Fruit fly (Drosophila melanogaster) whole organism, embryonic: Measurements from ENCODE around the gene CG3815.

ENCODE experiments used
- BEAF-32 ChIP-seq: fragments of 200-800 bp; sonication (Bioruptor generic); optimal IDR thresholded peaks from 3 replicates; lab custom pipeline; 2017; ENCODE audit warnings: missing biosample characterization, missing genetic modification characterization, mild to moderate bottlenecking, moderate library complexity, missing genetic modification reagents
- C15 ChIP-seq: fragments of 200-800 bp; sonication (Bioruptor generic); IDR thresholded peaks from 3 replicates; pipeline ENCODE4 v1.3.6; 2022; ENCODE audit warnings: missing biosample characterization, missing genetic modification characterization
- CG1024 ChIP-seq: fragments of 200-800 bp; sonication (Bioruptor generic); IDR thresholded peaks from 2 replicates; pipeline ENCODE4 v1.3.6; 2022; ENCODE audit warnings: missing biosample characterization, missing genetic modification characterization
- CG11085 ChIP-seq: fragments of 200-800 bp; sonication (Bioruptor generic); IDR thresholded peaks from 2 replicates; pipeline ENCODE4 v1.3.6; 2022; ENCODE audit warnings: missing biosample characterization, missing genetic modification characterization
- CG11456 ChIP-seq: fragments of 200-800 bp; sonication (Bioruptor generic); IDR thresholded peaks from 3 replicates; pipeline ENCODE4 v1.3.6; 2022; ENCODE audit warnings: missing biosample characterization, missing genetic modification characterization
- CG13775 ChIP-seq: fragments of 200-800 bp; sonication (Bioruptor generic); optimal IDR thresholded peaks from 3 replicates; lab custom pipeline; 2017; ENCODE audit warnings: missing biosample characterization, mild to moderate bottlenecking, missing genetic modification characterization
- CG16813 ChIP-seq: fragments of 200-800 bp; sonication (Bioruptor generic); IDR thresholded peaks from 3 replicates; pipeline ENCODE4 v1.3.6; 2022; ENCODE audit warnings: missing biosample characterization, missing genetic modification characterization; ENCODE audit not compliant: partially characterized antibody
- CG1832 ChIP-seq: fragments of 200-800 bp; sonication (Bioruptor generic); optimal IDR thresholded peaks from 2 replicates; lab custom pipeline; 2017; ENCODE audit warnings: missing biosample characterization, mild to moderate bottlenecking, missing genetic modification characterization, inconsistent platforms
- CG33557 ChIP-seq: fragments of 200-800 bp; sonication (Bioruptor generic); optimal IDR thresholded peaks from 2 replicates; lab custom pipeline; 2019; ENCODE audit warnings: missing biosample characterization, mild to moderate bottlenecking, missing genetic modification characterization, moderate library complexity
- CG34376 ChIP-seq: fragments of 200-800 bp; sonication (Bioruptor generic); optimal IDR thresholded peaks from 2 replicates; lab custom pipeline; 2018; ENCODE audit warnings: missing biosample characterization, mild to moderate bottlenecking, missing genetic modification characterization
- CG3838 ChIP-seq: fragments of 200-800 bp; sonication (Bioruptor generic); optimal IDR thresholded peaks from 3 replicates; lab custom pipeline; 2016; ENCODE audit warnings: missing biosample characterization, missing genetic modification characterization
- CG3995 ChIP-seq: fragments of 200-800 bp; sonication (Bioruptor generic); optimal IDR thresholded peaks from 3 replicates; lab custom pipeline; 2016; ENCODE audit warnings: missing biosample characterization, missing genetic modification characterization
- CG4360 ChIP-seq: fragments of 200-800 bp; sonication (Bioruptor generic); IDR thresholded peaks from 2 replicates; pipeline ENCODE4 v1.3.6; 2022; ENCODE audit warnings: missing biosample characterization, missing genetic modification characterization
- CG6791 ChIP-seq: fragments of 200-800 bp; sonication (Bioruptor generic); IDR thresholded peaks from 3 replicates; pipeline ENCODE4 v1.3.6; 2022; ENCODE audit warnings: missing biosample characterization, missing genetic modification characterization; ENCODE audit not compliant: partially characterized antibody
- CG6854 ChIP-seq: fragments of 200-800 bp; sonication (Bioruptor generic); optimal IDR thresholded peaks from 3 replicates; lab custom pipeline; 2017; ENCODE audit warnings: missing biosample characterization, mild to moderate bottlenecking, missing genetic modification characterization
- CG7556 ChIP-seq: fragments of 200-800 bp; sonication (Bioruptor generic); optimal IDR thresholded peaks from 2 replicates; lab custom pipeline; 2017; ENCODE audit warnings: missing biosample characterization, mild to moderate bottlenecking, missing genetic modification characterization
- CG7786 ChIP-seq: fragments of 200-800 bp; sonication (Bioruptor generic); optimal IDR thresholded peaks from 2 replicates; lab custom pipeline; 2016; ENCODE audit warnings: missing biosample characterization, missing genetic modification characterization
- CG8924 ChIP-seq: fragments of 200-800 bp; optimal IDR thresholded peaks from 3 replicates; lab custom pipeline; 2019; ENCODE audit warnings: missing biosample characterization, mild to moderate bottlenecking, missing genetic modification characterization, moderate library complexity
- CG8944 ChIP-seq: fragments of 200-800 bp; sonication (Bioruptor generic); optimal IDR thresholded peaks from 3 replicates; lab custom pipeline; 2016; ENCODE audit warnings: missing biosample characterization, missing genetic modification characterization
- Dad ChIP-seq: fragments of 200-800 bp; sonication (Bioruptor generic); optimal IDR thresholded peaks from 3 replicates; lab custom pipeline; 2016; ENCODE audit warnings: missing biosample characterization, missing genetic modification characterization
- Dfd ChIP-seq, 2 experiments: fragments of >200 bp; optimal IDR thresholded peaks; 2 replicates each; lab custom pipeline; 2017; ENCODE audit warnings: missing biosample characterization in 2 of 2, missing genetic modification characterization in 2 of 2
- Dp ChIP-seq: fragments of 200-800 bp; sonication (Bioruptor generic); optimal IDR thresholded peaks from 2 replicates; lab custom pipeline; 2018; ENCODE audit warnings: missing biosample characterization, mild to moderate bottlenecking, missing genetic modification characterization, moderate library complexity
- HLH54F ChIP-seq: fragments of 200-800 bp; sonication (Bioruptor generic); optimal IDR thresholded peaks from 3 replicates; lab custom pipeline; 2016; ENCODE audit warnings: missing biosample characterization, missing genetic modification characterization
- NC2β ChIP-seq: fragments of 200-800 bp; sonication (Bioruptor generic); optimal IDR thresholded peaks from 2 replicates; lab custom pipeline; 2016; ENCODE audit warnings: missing biosample characterization, missing genetic modification characterization
- Nf-YC ChIP-seq: fragments of 200-800 bp; optimal IDR thresholded peaks from 3 replicates; lab custom pipeline; 2019; ENCODE audit warnings: missing biosample characterization, mild to moderate bottlenecking, missing genetic modification characterization, moderate library complexity
- PHDP ChIP-seq: fragments of 200-800 bp; sonication (Bioruptor generic); optimal IDR thresholded peaks from 3 replicates; lab custom pipeline; 2018; ENCODE audit warnings: missing biosample characterization, mild to moderate bottlenecking, missing genetic modification characterization, moderate library complexity
- Spps ChIP-seq: fragments of 200-800 bp; sonication (Bioruptor generic); optimal IDR thresholded peaks from 2 replicates; lab custom pipeline; 2018; ENCODE audit warnings: missing biosample characterization, mild to moderate bottlenecking, missing genetic modification characterization
- Trl ChIP-seq, 3 experiments: fragments of >200 bp in 2 of 3; fragments of 200-800 bp in 1 of 3; sonication (Bioruptor generic) in 1 of 3; optimal IDR thresholded peaks; 2 replicates in 1 of 3; 3 replicates in 2 of 3; lab custom pipeline; 2016 to 2017; ENCODE audit warnings: missing biosample characterization in 1 of 3, missing genetic modification characterization in 1 of 3
- bbx ChIP-seq: fragments of 200-800 bp; sonication (Bioruptor generic); IDR thresholded peaks from 2 replicates; pipeline ENCODE4 v1.3.6; 2022; ENCODE audit warnings: missing biosample characterization, missing genetic modification characterization; ENCODE audit not compliant: partially characterized antibody
- croc ChIP-seq: fragments of 200-800 bp; sonication (Bioruptor generic); conservative IDR thresholded peaks from 3 replicates; pipeline ENCODE4 v1.3.6; 2022; ENCODE audit warnings: missing biosample characterization, missing genetic modification characterization
- dan ChIP-seq: fragments of 200-800 bp; sonication (Bioruptor generic); IDR thresholded peaks from 2 replicates; pipeline ENCODE4 v1.3.6; 2022; ENCODE audit warnings: missing biosample characterization, missing genetic modification characterization
- disco-r ChIP-seq: fragments of 200-800 bp; sonication (Bioruptor generic); optimal IDR thresholded peaks from 2 replicates; lab custom pipeline; 2016; ENCODE audit warnings: missing biosample characterization, missing genetic modification characterization
- esg ChIP-seq: fragments of 200-800 bp; sonication (Bioruptor generic); conservative IDR thresholded peaks from 2 replicates; pipeline ENCODE4 v1.3.6; 2022; ENCODE audit warnings: missing biosample characterization, missing genetic modification characterization
- grn ChIP-seq: fragments of 200-800 bp; sonication (Bioruptor generic); optimal IDR thresholded peaks from 3 replicates; lab custom pipeline; 2017; ENCODE audit warnings: missing biosample characterization, missing genetic modification characterization
- gsb-n ChIP-seq: fragments of 200-800 bp; sonication (Bioruptor generic); optimal IDR thresholded peaks from 3 replicates; lab custom pipeline; 2018; ENCODE audit warnings: missing biosample characterization, mild to moderate bottlenecking, missing genetic modification characterization
- her ChIP-seq: fragments of 200-800 bp; sonication (Bioruptor generic); optimal IDR thresholded peaks from 2 replicates; lab custom pipeline; 2016; ENCODE audit warnings: missing biosample characterization, missing genetic modification characterization
- hkb ChIP-seq, 2 experiments: fragments of 200-800 bp in 1 of 2; fragments of >200 bp in 1 of 2; sonication (Bioruptor generic) in 1 of 2; IDR thresholded peaks in 1 of 2; optimal IDR thresholded peaks in 1 of 2; 2 replicates each; pipeline versions ENCODE4 v1.3.6 to Lab custom; 2017 to 2022; ENCODE audit warnings: missing biosample characterization in 1 of 2, missing genetic modification characterization in 1 of 2
- ind ChIP-seq: fragments of 200-800 bp; sonication (Bioruptor generic); optimal IDR thresholded peaks from 3 replicates; lab custom pipeline; 2016; ENCODE audit warnings: missing biosample characterization, missing genetic modification characterization
- jumu ChIP-seq: fragments of 200-800 bp; sonication (Bioruptor generic); optimal IDR thresholded peaks from 3 replicates; lab custom pipeline; 2016; ENCODE audit warnings: missing biosample characterization, missing genetic modification characterization
- klu ChIP-seq: fragments of 200-800 bp; sonication (Bioruptor generic); IDR thresholded peaks from 2 replicates; pipeline ENCODE4 v1.3.6; 2022; ENCODE audit warnings: missing biosample characterization, missing genetic modification characterization
- lov ChIP-seq, 2 experiments: fragments of 200-800 bp in 1 of 2; fragments of >200 bp in 1 of 2; sonication (Bioruptor generic) in 1 of 2; IDR thresholded peaks in 1 of 2; optimal IDR thresholded peaks in 1 of 2; 2 replicates in 1 of 2; 3 replicates in 1 of 2; pipeline versions ENCODE4 v1.3.6 to Lab custom; 2017 to 2022; ENCODE audit warnings: missing biosample characterization in 1 of 2, missing genetic modification characterization in 1 of 2
- otp ChIP-seq: fragments of 200-800 bp; sonication (Bioruptor generic); IDR thresholded peaks from 3 replicates; pipeline ENCODE4, ENCODE4 v1.3.6; 2022; ENCODE audit warnings: missing biosample characterization, missing genetic modification characterization
- pho ChIP-seq: fragments of 200-800 bp; sonication (Bioruptor generic); optimal IDR thresholded peaks from 2 replicates; lab custom pipeline; 2016; ENCODE audit warnings: missing biosample characterization, missing genetic modification characterization
- ro ChIP-seq: fragments of 200-800 bp; sonication (Bioruptor generic); IDR thresholded peaks from 2 replicates; pipeline ENCODE4 v1.3.6; 2022; ENCODE audit warnings: missing biosample characterization, missing genetic modification characterization
- row ChIP-seq: fragments of 200-800 bp; sonication (Bioruptor generic); IDR thresholded peaks from 3 replicates; pipeline ENCODE4 v1.3.6; 2022; ENCODE audit warnings: missing biosample characterization, missing genetic modification characterization
- sim ChIP-seq: fragments of 200-800 bp; sonication (Bioruptor generic); IDR thresholded peaks from 2 replicates; pipeline ENCODE4 v1.3.6; 2022; ENCODE audit warnings: missing biosample characterization, missing genetic modification characterization
- twi ChIP-seq: fragments of 200-800 bp; optimal IDR thresholded peaks from 2 replicates; lab custom pipeline; 2019; ENCODE audit warnings: missing biosample characterization, mild to moderate bottlenecking, missing genetic modification characterization, moderate library complexity
- yki ChIP-seq: fragments of >200 bp; optimal IDR thresholded peaks from 3 replicates; lab custom pipeline; 2018
- zen2 ChIP-seq: fragments of 200-800 bp; sonication (Bioruptor generic); IDR thresholded peaks from 3 replicates; pipeline ENCODE4 v1.3.6; 2022; ENCODE audit warnings: missing biosample characterization, missing genetic modification characterization; ENCODE audit not compliant: partially characterized antibody

The CG3815 gene

dm6 chrX:6316858-6317474 lies 21.8 kb downstream of the CG3815 start (continued):
- TF ChIP-seq C15 (GFP tag; lab: Robert Waterston, UW) (no peak), otp (no peak), disco-r (peak; percentile 10), bbx (no peak), Dp (no peak), Dfd (GFP tag; optimal IDR thresholded peaks at IDR 0.05; lab: Kevin White, UChicago) (no peak), CG8944 (GFP tag; lab: Kevin White, UChicago) (peak; percentile 36), row (GFP tag; lab: Robert Waterston, UW) (peak; percentile 83), yki (lab: Kevin White, UChicago) (no peak), croc (GFP tag; lab: Robert Waterston, UW) (0 out of 3 replicates have a peak, but pooled peaks have one; percentile 23), CG6791 (GFP tag; lab: Robert Waterston, UW) (no peak), ind (GFP tag; lab: Kevin White, UChicago) (peak; percentile 45), esg (GFP tag; lab: Robert Waterston, UW) (peak; percentile 62), CG1024 (GFP tag; lab: Robert Waterston, UW) (no peak), HLH54F (GFP tag; lab: Kevin White, UChicago) (peak; percentile 40), pho (GFP tag; lab: Kevin White, UChicago) (peak; percentile 47), NC2β (GFP tag; lab: Kevin White, UChicago) (no peak), CG7786 (GFP tag; lab: Kevin White, UChicago) (peak; percentile 35), CG13775 (GFP tag; lab: Kevin White, UChicago) (peak; percentile 41), CG4360 (no peak), zen2 (GFP tag; lab: Robert Waterston, UW) (no peak), CG11456 (peak; percentile 56; the same call in 1 of the 3 replicates), CG7556 (GFP tag; lab: Kevin White, UChicago) (peak; percentile 85), CG3995 (GFP tag; lab: Kevin White, UChicago) (peak; percentile 7), dan (GFP tag; lab: Robert Waterston, UW) (no peak), CG8924 (peak; percentile 46), sim (GFP tag; lab: Robert Waterston, UW) (peak; percentile 28; the same call in 1 of the 2 replicates), gsb-n (tag; lab: Kevin White, UChicago) (no peak), lov (optimal IDR thresholded peaks at IDR 0.05; lab: Kevin White, UChicago) (no peak), lov (GFP tag; IDR thresholded peaks at IDR 0.05; lab: Robert Waterston, UW) (no peak), CG3838 (GFP tag; lab: Kevin White, UChicago) (no peak), CG1832 (peak; percentile 18), Trl (optimal IDR thresholded peaks at IDR 0.05; lab: Kevin White, UChicago) (no peak), Trl (GFP tag; optimal IDR thresholded peaks at IDR 0.05; lab: Kevin White, UChicago) (no peak), Dad (GFP tag; lab: Kevin White, UChicago) (no peak), CG11085 (GFP tag; lab: Robert Waterston, UW) (peak; percentile 50; the same call in 1 of the 2 replicates), CG16813 (GFP tag; lab: Robert Waterston, UW) (no peak), CG34376 (GFP tag; lab: Kevin White, UChicago) (peak; percentile 51), Nf-YC (tag; lab: Kevin White, UChicago) (peak; percentile 39), twi (tag; lab: Kevin White, UChicago) (no peak), PHDP (tag; lab: Kevin White, UChicago) (peak; percentile 67), Spps (tag; lab: Kevin White, UChicago) (no peak), ro (GFP tag; lab: Robert Waterston, UW) (no peak), CG33557 (GFP tag; lab: Kevin White, UChicago) (no peak), jumu (GFP tag; lab: Kevin White, UChicago) (peak; percentile 20), her (GFP tag; lab: Kevin White, UChicago) (peak; percentile 21), klu (GFP tag; lab: Robert Waterston, UW) (0 out of 2 replicates have a peak, but pooled peaks have one; percentile 30), grn (GFP tag; lab: Kevin White, UChicago) (no peak), CG6854 (GFP tag; lab: Kevin White, UChicago) (peak; percentile 63), hkb (optimal IDR thresholded peaks at IDR 0.05; lab: Kevin White, UChicago) (no peak), hkb (GFP tag; IDR thresholded peaks at IDR 0.05; lab: Robert Waterston, UW) (peak; percentile 84), BEAF-32 (GFP tag; lab: Kevin White, UChicago) (no peak)
